Worm (Caenorhabditis elegans): Measurements from ENCODE around the gene allo-1.

Gene allo-1

ce11 chrIV:10697022-10697979 is at the start of gene allo-1:
TSS of gene allo-1 (minus strand) at chrIV:10697072.
- TF ChIP-seq lin-15B (tag; optimal IDR thresholded peaks at IDR 0.05) (no peak), nhr-237 (tag; optimal IDR thresholded peaks at IDR 0.05) (no peak), F49E8.2 (tag; optimal IDR thresholded peaks at IDR 0.05; ENCODE audit: borderline replicate concordance) (no peak), lin-29 (GFP tag; IDR thresholded peaks at IDR 0.05) (no peak), zip-2 (tag; optimal IDR thresholded peaks at IDR 0.05) (no peak), vab-7 (GFP tag; IDR thresholded peaks at IDR 0.05) (no peak), nhr-42 (GFP tag; IDR thresholded peaks at IDR 0.05) (no peak), zfp-2 (tag; optimal IDR thresholded peaks at IDR 0.05) (no peak), pqm-1 (tag; optimal IDR thresholded peaks at IDR 0.05) (peak; percentile 7), F44E2.7 (GFP tag; IDR thresholded peaks at IDR 0.05) (no peak), dmd-8 (GFP tag; IDR thresholded peaks at IDR 0.05) (no peak), mdl-1 (tag; optimal IDR thresholded peaks at IDR 0.05) (peak; percentile 15 to 83), sdz-12 (GFP tag; optimal IDR thresholded peaks at IDR 0.05) (no peak), rbr-2 (tag; optimal IDR thresholded peaks at IDR 0.05) (peak; percentile 24), daf-8 (GFP tag; IDR thresholded peaks at IDR 0.05) (no peak), zip-11 (GFP tag; IDR thresholded peaks at IDR 0.05) (no peak), nhr-48 (tag; optimal IDR thresholded peaks at IDR 0.05) (peak; percentile 18), ceh-28 (tag; optimal IDR thresholded peaks at IDR 0.05) (no peak), ctbp-1 (GFP tag; IDR thresholded peaks at IDR 0.05) (no peak), lin-38 (GFP tag; IDR thresholded peaks at IDR 0.05) (no peak; the same call in 1 of the 2 replicates), tag-97 (GFP tag; IDR thresholded peaks at IDR 0.05) (no peak), saeg-2 (GFP tag; IDR thresholded peaks at IDR 0.05) (no peak), daf-12 (tag; optimal IDR thresholded peaks at IDR 0.05) (no peak), lin-39 (tag; optimal IDR thresholded peaks at IDR 0.05) (no peak), dve-1 (tag; optimal IDR thresholded peaks at IDR 0.05; ENCODE audit: insufficient read depth) (peak; percentile 76), duxl-1 (tag; optimal IDR thresholded peaks at IDR 0.05; ENCODE audit: poor library complexity) (no peak), ceh-20 (GFP tag; IDR thresholded peaks at IDR 0.05) (no peak), tra-1 (GFP tag; IDR thresholded peaks at IDR 0.05) (0 out of 2 replicates have a peak, but pooled peaks have one; percentile 46), lin-1 (GFP tag; IDR thresholded peaks at IDR 0.05) (peak; percentile 12; the same call in 1 of the 2 replicates), ztf-11 (tag; optimal IDR thresholded peaks at IDR 0.05) (no peak), zag-1 (tag; optimal IDR thresholded peaks at IDR 0.05) (no peak), gei-8 (GFP tag; optimal IDR thresholded peaks at IDR 0.05) (no peak), lir-3 (tag; optimal IDR thresholded peaks at IDR 0.05) (no peak), nhr-25 (tag; optimal IDR thresholded peaks at IDR 0.05; ENCODE audit: borderline replicate concordance, insufficient read depth) (no peak), aly-2 (tag; optimal IDR thresholded peaks at IDR 0.05) (no peak), jun-1 (tag; optimal IDR thresholded peaks at IDR 0.05) (peak; percentile 62), fkh-10 (GFP tag; optimal IDR thresholded peaks at IDR 0.05) (no peak), ZK546.5 (tag; optimal IDR thresholded peaks at IDR 0.05) (no peak), T20F7.1 (GFP tag; optimal IDR thresholded peaks at IDR 0.05) (peak; percentile 30), aha-1 (tag) (peak; percentile 92), daf-19 (GFP tag; conservative IDR thresholded peaks at IDR 0.05) (no peak), nhr-76 (tag; optimal IDR thresholded peaks at IDR 0.05) (no peak), F26F4.8 (GFP tag; conservative IDR thresholded peaks at IDR 0.05) (no peak), nhr-11 (tag; optimal IDR thresholded peaks at IDR 0.05) (peak; percentile 65), ZK337.2 (GFP tag; IDR thresholded peaks at IDR 0.05) (no peak), fos-1 (tag; optimal IDR thresholded peaks at IDR 0.05) (no peak), lin-13 (GFP tag; optimal IDR thresholded peaks at IDR 0.05) (no peak), hif-1 (tag; optimal IDR thresholded peaks at IDR 0.05) (peak in 1 of 2 experiments; percentile 56), ceh-82 (tag; optimal IDR thresholded peaks at IDR 0.05) (no peak), nhr-77 (tag; optimal IDR thresholded peaks at IDR 0.05) (peak; percentile 69)
